Fruit fly (Drosophila melanogaster) whole organism, embryonic: ENCODE data around the gene CG5968.
A peak's percentile ranks its signal among the peaks of the same experiment; 100 is the strongest.

Experiments
- Bdp1 ChIP-seq: fragments of 200-800 bp; sonication (Bioruptor generic); optimal IDR thresholded peaks from 3 replicates; lab custom pipeline; 2016; ENCODE audit warnings: missing biosample characterization, missing genetic modification characterization
- CG10267 ChIP-seq: fragments of 200-800 bp; sonication (Bioruptor generic); optimal IDR thresholded peaks from 2 replicates; lab custom pipeline; 2018; ENCODE audit warnings: missing biosample characterization, mild to moderate bottlenecking, missing genetic modification characterization, moderate library complexity
- CG11696 ChIP-seq: fragments of 200-800 bp; sonication (Bioruptor generic); IDR thresholded peaks from 2 replicates; pipeline ENCODE4 v1.3.6; 2022; ENCODE audit warnings: missing biosample characterization, missing genetic modification characterization
- CG16813 ChIP-seq: fragments of 200-800 bp; sonication (Bioruptor generic); IDR thresholded peaks from 3 replicates; pipeline ENCODE4 v1.3.6; 2022; ENCODE audit warnings: missing biosample characterization, missing genetic modification characterization; ENCODE audit not compliant: partially characterized antibody
- CG2199 ChIP-seq: fragments of 200-800 bp; sonication (Bioruptor generic); IDR thresholded peaks from 3 replicates; pipeline ENCODE4 v1.3.6; 2022; ENCODE audit warnings: missing biosample characterization, missing genetic modification characterization
- CG32767 ChIP-seq: fragments of 200-800 bp; sonication (Bioruptor generic); IDR thresholded peaks from 2 replicates; pipeline ENCODE4 v1.3.6; 2022; ENCODE audit warnings: missing biosample characterization, missing genetic modification characterization
- CG7556 ChIP-seq: fragments of 200-800 bp; sonication (Bioruptor generic); optimal IDR thresholded peaks from 2 replicates; lab custom pipeline; 2017; ENCODE audit warnings: missing biosample characterization, mild to moderate bottlenecking, missing genetic modification characterization
- CG7786 ChIP-seq: fragments of 200-800 bp; sonication (Bioruptor generic); optimal IDR thresholded peaks from 2 replicates; lab custom pipeline; 2016; ENCODE audit warnings: missing biosample characterization, missing genetic modification characterization
- CG7839 ChIP-seq: fragments of 200-800 bp; sonication (Bioruptor generic); optimal IDR thresholded peaks from 3 replicates; lab custom pipeline; 2018; ENCODE audit warnings: missing biosample characterization, mild to moderate bottlenecking, missing genetic modification characterization, moderate library complexity
- CG7928 ChIP-seq: fragments of 200-800 bp; sonication (Bioruptor generic); optimal IDR thresholded peaks from 2 replicates; lab custom pipeline; 2017; ENCODE audit warnings: missing biosample characterization, mild to moderate bottlenecking, missing genetic modification characterization
- CG8944 ChIP-seq: fragments of 200-800 bp; sonication (Bioruptor generic); optimal IDR thresholded peaks from 3 replicates; lab custom pipeline; 2016; ENCODE audit warnings: missing biosample characterization, missing genetic modification characterization
- CG9437 ChIP-seq: fragments of 200-800 bp; sonication (Bioruptor generic); optimal IDR thresholded peaks from 2 replicates; lab custom pipeline; 2018; ENCODE audit warnings: missing biosample characterization, mild to moderate bottlenecking, missing genetic modification characterization
- CG9609 ChIP-seq: fragments of 200-800 bp; sonication (Bioruptor generic); optimal IDR thresholded peaks from 3 replicates; lab custom pipeline; 2016; ENCODE audit warnings: missing biosample characterization, missing genetic modification characterization
- CG9817 ChIP-seq: fragments of 200-800 bp; sonication (Bioruptor generic); optimal IDR thresholded peaks from 2 replicates; lab custom pipeline; 2018; ENCODE audit warnings: missing biosample characterization, mild to moderate bottlenecking, missing genetic modification characterization, moderate library complexity
- CG9932 ChIP-seq: fragments of 200-800 bp; sonication (Bioruptor generic); IDR thresholded peaks from 2 replicates; pipeline ENCODE4 v1.3.6; 2022; ENCODE audit warnings: missing biosample characterization, missing genetic modification characterization
- D ChIP-seq, 2 experiments: fragments of 200-800 bp in 1 of 2; fragments of >200 bp in 1 of 2; sonication (Bioruptor generic) in 1 of 2; optimal IDR thresholded peaks; 2 replicates in 1 of 2; 3 replicates in 1 of 2; lab custom pipeline; 2017; ENCODE audit warnings: mild to moderate bottlenecking in 1 of 2, missing biosample characterization in 1 of 2, missing genetic modification characterization in 1 of 2, missing genetic modification reagents in 1 of 2
- Dp ChIP-seq: fragments of 200-800 bp; sonication (Bioruptor generic); optimal IDR thresholded peaks from 2 replicates; lab custom pipeline; 2018; ENCODE audit warnings: missing biosample characterization, mild to moderate bottlenecking, missing genetic modification characterization, moderate library complexity
- E2f1 ChIP-seq: fragments of 200-800 bp; sonication (Bioruptor generic); IDR thresholded peaks from 2 replicates; pipeline ENCODE4 v1.3.6; 2022; ENCODE audit warnings: missing biosample characterization, missing genetic modification characterization
- H2.0 ChIP-seq: fragments of 200-800 bp; sonication (Bioruptor generic); IDR thresholded peaks from 2 replicates; pipeline ENCODE4 v1.3.6; 2022; ENCODE audit warnings: missing biosample characterization, missing genetic modification characterization
- Hand ChIP-seq: fragments of 200-800 bp; sonication (Bioruptor generic); optimal IDR thresholded peaks from 2 replicates; lab custom pipeline; 2017; ENCODE audit warnings: mild to moderate bottlenecking, missing biosample characterization, missing genetic modification reagents, missing genetic modification characterization
- Lim3 ChIP-seq: fragments of 200-800 bp; sonication (Bioruptor generic); IDR thresholded peaks from 2 replicates; pipeline ENCODE4 v1.3.6; 2022; ENCODE audit warnings: missing biosample characterization, missing genetic modification characterization
- Mad ChIP-seq: fragments of 200-800 bp; sonication (Bioruptor generic); optimal IDR thresholded peaks from 2 replicates; lab custom pipeline; 2016; ENCODE audit warnings: missing biosample characterization, missing genetic modification characterization
- Pdp1 ChIP-seq, 2 experiments: fragments of 200-800 bp; sonication (Bioruptor generic); optimal IDR thresholded peaks; 3 replicates each; lab custom pipeline; 2016; ENCODE audit warnings: missing biosample characterization in 2 of 2, missing genetic modification characterization in 2 of 2, mild to moderate bottlenecking in 1 of 2, moderate library complexity in 1 of 2
- Ptx1 ChIP-seq: fragments of 200-800 bp; sonication (Bioruptor generic); IDR thresholded peaks from 2 replicates; pipeline ENCODE4 v1.3.6; 2022; ENCODE audit warnings: missing biosample characterization, missing genetic modification characterization
- Ravus ChIP-seq: fragments of 200-800 bp; sonication (Bioruptor generic); IDR thresholded peaks from 2 replicates; pipeline ENCODE4 v1.3.6; 2022; ENCODE audit warnings: missing biosample characterization, missing genetic modification characterization
- Tbp ChIP-seq: fragments of >200 bp; optimal IDR thresholded peaks from 2 replicates; lab custom pipeline; 2018; ENCODE audit warnings: missing biosample characterization, missing genetic modification characterization
- Vsx1 ChIP-seq: fragments of 200-800 bp; sonication (Bioruptor generic); optimal IDR thresholded peaks from 2 replicates; lab custom pipeline; 2017; ENCODE audit warnings: missing biosample characterization, mild to moderate bottlenecking, missing genetic modification characterization, missing genetic modification reagents
- abd-A ChIP-seq: fragments of 200-800 bp; sonication (Bioruptor generic); optimal IDR thresholded peaks from 3 replicates; lab custom pipeline; 2019; ENCODE audit warnings: missing biosample characterization, mild to moderate bottlenecking, missing genetic modification characterization, moderate library complexity
- crol ChIP-seq: fragments of 200-800 bp; sonication (Bioruptor generic); IDR thresholded peaks from 2 replicates; pipeline ENCODE4 v1.3.6; 2022; ENCODE audit warnings: missing biosample characterization, missing genetic modification characterization
- crp ChIP-seq, 2 experiments: fragments of 200-800 bp; sonication (Bioruptor generic); optimal IDR thresholded peaks; 2 replicates in 1 of 2; 3 replicates in 1 of 2; lab custom pipeline; 2017; ENCODE audit warnings: missing biosample characterization in 2 of 2, missing genetic modification characterization in 2 of 2, mild to moderate bottlenecking in 1 of 2, moderate library complexity in 1 of 2
- danr ChIP-seq: fragments of 200-800 bp; sonication (Bioruptor generic); IDR thresholded peaks from 2 replicates; pipeline ENCODE4 v1.3.6; 2022; ENCODE audit warnings: missing biosample characterization, missing genetic modification characterization
- dmrt11E ChIP-seq: fragments of 200-800 bp; sonication (Bioruptor generic); optimal IDR thresholded peaks from 3 replicates; lab custom pipeline; 2018; ENCODE audit warnings: missing biosample characterization, mild to moderate bottlenecking, missing genetic modification characterization, moderate library complexity
- hb ChIP-seq: fragments of 200-800 bp; sonication (Bioruptor generic); IDR thresholded peaks from 3 replicates; pipeline ENCODE4 v1.3.6; 2022; ENCODE audit warnings: missing biosample characterization, missing genetic modification characterization; ENCODE audit not compliant: partially characterized antibody
- inv ChIP-seq: fragments of 200-800 bp; sonication (Bioruptor generic); IDR thresholded peaks from 2 replicates; pipeline ENCODE4 v1.3.6; 2022; ENCODE audit warnings: missing biosample characterization, missing genetic modification characterization; ENCODE audit not compliant: partially characterized antibody
- nerfin-1 ChIP-seq: fragments of 200-800 bp; sonication (Bioruptor generic); optimal IDR thresholded peaks from 3 replicates; lab custom pipeline; 2019; ENCODE audit warnings: missing biosample characterization, mild to moderate bottlenecking, missing genetic modification characterization, moderate library complexity
- nmo ChIP-seq: fragments of 200-800 bp; sonication (Bioruptor generic); optimal IDR thresholded peaks from 2 replicates; lab custom pipeline; 2018; ENCODE audit warnings: missing biosample characterization, mild to moderate bottlenecking, missing genetic modification characterization, moderate library complexity
- pan ChIP-seq, 4 experiments: fragments of >200 bp in 3 of 4; fragments of 200-800 bp in 1 of 4; sonication (Bioruptor generic) in 1 of 4; optimal IDR thresholded peaks in 3 of 4; IDR thresholded peaks in 1 of 4; 2 replicates each; pipeline versions ENCODE4 v1.3.6 to Lab custom; 2017 to 2022; ENCODE audit warnings: missing biosample characterization in 2 of 4, missing genetic modification characterization in 2 of 4, mixed read lengths in 1 of 4
- prd ChIP-seq, 3 experiments: fragments of >200 bp in 2 of 3; fragments of 200-800 bp in 1 of 3; sonication (Bioruptor generic) in 1 of 3; optimal IDR thresholded peaks in 2 of 3; IDR thresholded peaks in 1 of 3; 2 replicates in 2 of 3; 3 replicates in 1 of 3; pipeline versions ENCODE4 v1.3.6 to Lab custom; 2017 to 2022; ENCODE audit warnings: missing biosample characterization in 1 of 3, missing genetic modification characterization in 1 of 3
- sc ChIP-seq, 3 experiments: fragments of >200 bp in 2 of 3; fragments of 200-800 bp in 1 of 3; sonication (Bioruptor generic) in 1 of 3; optimal IDR thresholded peaks; 2 replicates in 2 of 3; 3 replicates in 1 of 3; lab custom pipeline; 2017; ENCODE audit warnings: mild to moderate bottlenecking in 1 of 3, missing biosample characterization in 1 of 3, missing genetic modification characterization in 1 of 3, missing genetic modification reagents in 1 of 3
- shn ChIP-seq: fragments of 200-800 bp; sonication (Bioruptor generic); optimal IDR thresholded peaks from 3 replicates; lab custom pipeline; 2016; ENCODE audit warnings: missing biosample characterization, missing genetic modification characterization
- sisA ChIP-seq: fragments of 200-800 bp; sonication (Bioruptor generic); IDR thresholded peaks from 2 replicates; pipeline ENCODE4 v1.3.6; 2022; ENCODE audit warnings: missing biosample characterization, missing genetic modification characterization
- stc ChIP-seq: fragments of 200-800 bp; sonication (Bioruptor generic); IDR thresholded peaks from 2 replicates; pipeline ENCODE4 v1.3.6; 2022; ENCODE audit warnings: missing biosample characterization, missing genetic modification characterization
- tgo ChIP-seq: fragments of 200-800 bp; sonication (Bioruptor generic); IDR thresholded peaks from 3 replicates; pipeline ENCODE4 v1.3.6; 2022; ENCODE audit warnings: missing biosample characterization, missing genetic modification characterization
- toy ChIP-seq: fragments of 200-800 bp; sonication (Bioruptor generic); IDR thresholded peaks from 2 replicates; pipeline ENCODE4 v1.3.6; 2022; ENCODE audit warnings: missing biosample characterization, missing genetic modification characterization
- trh ChIP-seq: fragments of 200-800 bp; sonication (Bioruptor generic); optimal IDR thresholded peaks from 2 replicates; lab custom pipeline; 2016; ENCODE audit warnings: missing biosample characterization, missing genetic modification characterization
- vfl ChIP-seq: fragments of 200-800 bp; sonication (Bioruptor generic); optimal IDR thresholded peaks from 2 replicates; lab custom pipeline; 2016; ENCODE audit warnings: missing biosample characterization, missing genetic modification characterization
- vvl ChIP-seq: fragments of 200-800 bp; sonication (Bioruptor generic); IDR thresholded peaks from 2 replicates; pipeline ENCODE4 v1.3.6; 2022; ENCODE audit warnings: missing biosample characterization, missing genetic modification characterization

Gene CG5968

dm6 chr2L:16532702-16533385 is 16.9 kb downstream of the CG5968 start, which contains the start of gene CG5953 (continued):
- TF ChIP-seq CG7928 (GFP tag; lab: Kevin White, UChicago) (peak; percentile 75), Ptx1 (GFP tag; lab: Robert Waterston, UW) (peak; percentile 98), crol (GFP tag; lab: Robert Waterston, UW) (peak; percentile 88), Lim3 (GFP tag; lab: Robert Waterston, UW) (peak; percentile 91), tgo (GFP tag; lab: Robert Waterston, UW) (peak; percentile 97), CG2199 (GFP tag; lab: Robert Waterston, UW) (peak; percentile 85), CG16813 (GFP tag; lab: Robert Waterston, UW) (peak; percentile 33; the same call in 1 of the 3 replicates), CG9932 (GFP tag; lab: Robert Waterston, UW) (peak; percentile 95), D (optimal IDR thresholded peaks at IDR 0.05; lab: Kevin White, UChicago) (no peak), D (GFP tag; optimal IDR thresholded peaks at IDR 0.05; lab: Kevin White, UChicago) (peak; percentile 95), Bdp1 (GFP tag; lab: Kevin White, UChicago) (peak; percentile 87), sisA (peak; percentile 97), Mad (GFP tag; lab: Kevin White, UChicago) (peak; percentile 89), Vsx1 (GFP tag; lab: Kevin White, UChicago) (peak; percentile 90), CG7839 (tag; lab: Kevin White, UChicago) (peak; percentile 98), E2f1 (GFP tag; lab: Robert Waterston, UW) (peak; percentile 96), Tbp (GFP tag; lab: Kevin White, UChicago) (no peak), CG7786 (GFP tag; lab: Kevin White, UChicago) (peak; percentile 94), nerfin-1 (peak; percentile 94), CG9609 (GFP tag; lab: Kevin White, UChicago) (peak; percentile 91), nmo (GFP tag; lab: Kevin White, UChicago) (peak; percentile 98), Dp (GFP tag; lab: Kevin White, UChicago) (peak; percentile 26), hb (GFP tag; lab: Robert Waterston, UW) (no peak), CG11696 (GFP tag; lab: Robert Waterston, UW) (peak; percentile 100), Pdp1 (GFP tag; optimal IDR thresholded peaks at IDR 0.05; lab: Kevin White, UChicago) (peak; percentile 85 to 92), crp (GFP tag; optimal IDR thresholded peaks at IDR 0.05; lab: Kevin White, UChicago) (peak in 1 of 2 experiments; percentile 67), CG32767 (GFP tag; lab: Robert Waterston, UW) (peak; percentile 97), inv (GFP tag; lab: Robert Waterston, UW) (no peak), Hand (peak; percentile 97), stc (GFP tag; lab: Robert Waterston, UW) (peak; percentile 97), CG10267 (tag; lab: Kevin White, UChicago) (peak; percentile 93), CG9817 (tag; lab: Kevin White, UChicago) (peak; percentile 94), toy (GFP tag; lab: Robert Waterston, UW) (peak; percentile 70; the same call in 1 of the 2 replicates), abd-A (tag; lab: Kevin White, UChicago) (peak; percentile 94), pan (optimal IDR thresholded peaks at IDR 0.05; lab: Kevin White, UChicago) (no peak), pan (GFP tag; optimal IDR thresholded peaks at IDR 0.05 in 1 of 2, IDR thresholded peaks at IDR 0.05 in 1 of 2) (peak in 1 of 2 experiments; percentile 98), H2.0 (GFP tag; lab: Robert Waterston, UW) (peak; percentile 96), shn (GFP tag; lab: Kevin White, UChicago) (peak; percentile 92), CG8944 (GFP tag; lab: Kevin White, UChicago) (peak; percentile 88), trh (GFP tag; lab: Kevin White, UChicago) (peak; percentile 80), Ravus (GFP tag; lab: Robert Waterston, UW) (peak; percentile 91), dmrt11E (tag; lab: Kevin White, UChicago) (peak; percentile 95), vfl (GFP tag; lab: Kevin White, UChicago) (peak; percentile 84), CG7556 (GFP tag; lab: Kevin White, UChicago) (peak; percentile 98), sc (optimal IDR thresholded peaks at IDR 0.05; lab: Kevin White, UChicago) (no peak), sc (GFP tag; optimal IDR thresholded peaks at IDR 0.05; lab: Kevin White, UChicago) (peak; percentile 94), prd (optimal IDR thresholded peaks at IDR 0.05; lab: Kevin White, UChicago) (no peak), prd (GFP tag; IDR thresholded peaks at IDR 0.05; lab: Robert Waterston, UW) (peak; percentile 98), CG9437 (GFP tag; lab: Kevin White, UChicago) (peak; percentile 86), danr (GFP tag; lab: Robert Waterston, UW) (peak; percentile 95), vvl (GFP tag; lab: Robert Waterston, UW) (peak; percentile 98)
